Fruit fly (Drosophila melanogaster): ENCODE measurements around the gene CG42815.

DNA sequence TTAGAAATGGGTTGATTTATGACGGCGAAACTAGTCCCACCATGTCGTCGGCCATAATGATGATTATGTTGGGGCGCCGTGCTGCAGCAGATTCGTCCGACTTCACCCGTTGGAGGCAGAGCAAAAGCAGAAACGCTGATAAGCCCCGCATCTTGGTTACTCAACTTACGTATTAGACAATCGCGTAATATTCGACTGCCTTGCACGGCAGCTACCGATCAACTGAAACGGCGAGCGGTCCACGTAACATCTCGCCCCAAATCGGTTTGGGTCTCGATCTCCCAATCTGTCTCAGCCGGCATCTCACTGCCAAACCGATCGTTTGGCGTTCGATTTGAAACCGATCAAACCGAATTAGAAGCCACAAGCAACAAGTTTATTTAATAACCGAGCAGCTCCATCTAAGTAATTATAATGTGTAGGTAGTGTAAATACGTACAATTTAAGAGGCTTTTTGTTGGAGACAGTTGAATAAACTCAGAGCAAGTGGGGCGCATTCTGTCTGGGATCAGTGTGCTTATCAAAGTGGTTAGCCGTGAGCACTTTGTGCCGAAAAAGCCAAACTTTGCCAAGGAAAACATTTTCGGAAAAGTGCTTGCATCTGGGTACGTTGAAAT lies 17.4 kb upstream of the CG42815 start, which contains the start of gene CG32191:
- TF ChIP-seq rn (GFP tag; IDR thresholded peaks at IDR 0.05) (no peak), CG8301 (tag; optimal IDR thresholded peaks at IDR 0.05) (no peak), CG13204 (GFP tag; optimal IDR thresholded peaks at IDR 0.05) (no peak), CG8159 (tag; optimal IDR thresholded peaks at IDR 0.05) (no peak)
